Fruit fly (Drosophila melanogaster): ENCODE data around the gene mfrn.

The mfrn gene

DNA sequence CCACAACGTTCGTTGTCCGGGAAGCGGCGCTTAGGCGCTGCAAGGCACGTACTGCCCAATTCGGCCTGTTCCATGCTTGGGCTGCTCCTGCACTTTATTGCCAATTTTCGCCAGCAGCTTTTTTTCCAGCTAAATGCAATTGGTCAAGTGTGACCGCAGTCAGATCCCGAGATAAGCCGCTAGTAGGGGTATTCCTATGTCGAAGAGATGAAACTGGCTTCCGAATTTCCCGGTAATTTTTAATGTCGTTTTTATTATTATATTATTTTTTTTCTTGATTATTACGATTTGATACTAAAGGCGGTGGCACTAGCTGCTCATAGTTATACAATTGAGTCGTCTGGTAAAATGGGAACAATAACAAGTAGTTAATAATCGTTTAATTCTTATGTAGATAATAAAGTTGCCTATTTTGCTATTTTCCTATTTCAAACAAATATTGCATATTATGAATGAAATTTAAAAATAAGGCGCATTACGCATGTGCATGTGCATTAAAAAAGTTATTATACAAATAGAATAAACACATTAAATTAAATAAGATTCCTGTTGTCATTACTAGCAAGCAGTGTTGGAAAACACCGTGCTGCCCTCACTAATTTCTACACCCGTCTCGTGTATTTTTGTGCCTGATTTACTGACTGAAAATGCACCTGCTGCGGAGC, 31.3 kb downstream of the mfrn start, which contains the start of the genes CG5003 and mRpS22 (continued):
- peak in 1 of 2 experiments; percentile 57 for TF ChIP-seq Hr51 (GFP tag; optimal IDR thresholded peaks at IDR 0.05)
- no peak for TF ChIP-seq HmgD (GFP tag; optimal IDR thresholded peaks at IDR 0.05)
- peak; percentile 27; the same call in 1 of the 2 replicates for TF ChIP-seq CG13287 (GFP tag; IDR thresholded peaks at IDR 0.05; ENCODE audit: partially characterized antibody)
- TF ChIP-seq tin (GFP tag; optimal IDR thresholded peaks at IDR 0.05) = peak; percentile 73
- TF ChIP-seq CG11695 (GFP tag; IDR thresholded peaks at IDR 0.05) = no peak
- no peak for TF ChIP-seq bigmax (GFP tag; optimal IDR thresholded peaks at IDR 0.05)
- TF ChIP-seq prd (optimal IDR thresholded peaks at IDR 0.05) = no peak
- peak; percentile 51; the same call in 1 of the 3 replicates for TF ChIP-seq prd (GFP tag; IDR thresholded peaks at IDR 0.05)
- TF ChIP-seq grn (GFP tag; optimal IDR thresholded peaks at IDR 0.05) = peak; percentile 51
- no peak for TF ChIP-seq Lpt (GFP tag; optimal IDR thresholded peaks at IDR 0.05)
- TF ChIP-seq ro (GFP tag; IDR thresholded peaks at IDR 0.05) = 0 out of 2 replicates have a peak, but pooled peaks have one; percentile 7
- no peak for TF ChIP-seq org-1 (GFP tag; optimal IDR thresholded peaks at IDR 0.05)
- TF ChIP-seq Xrp1 (GFP tag; IDR thresholded peaks at IDR 0.05) = peak; percentile 45; the same call in 1 of the 2 replicates
- TF ChIP-seq az2 (GFP tag; optimal IDR thresholded peaks at IDR 0.05) = peak; percentile 58
- TF ChIP-seq fd64A (GFP tag; optimal IDR thresholded peaks at IDR 0.05) = no peak
- TF ChIP-seq schlank (tag; optimal IDR thresholded peaks at IDR 0.05) = no peak
- peak; percentile 20; the same call in 1 of the 2 replicates for TF ChIP-seq rib (GFP tag; IDR thresholded peaks at IDR 0.05)
- peak; percentile 24 for TF ChIP-seq Lhr (GFP tag; optimal IDR thresholded peaks at IDR 0.05)
- TF ChIP-seq CG9215 (GFP tag; IDR thresholded peaks at IDR 0.05) = peak; percentile 45
- TF ChIP-seq sob (GFP tag; IDR thresholded peaks at IDR 0.05) = peak; percentile 74
- TF ChIP-seq Usf (GFP tag; optimal IDR thresholded peaks at IDR 0.05) = no peak
- TF ChIP-seq CG18011 (GFP tag; optimal IDR thresholded peaks at IDR 0.05) = peak; percentile 31
- no peak for TF ChIP-seq CG7963 (GFP tag; IDR thresholded peaks at IDR 0.05; ENCODE audit: partially characterized antibody)
- TF ChIP-seq CG31224 (GFP tag; IDR thresholded peaks at IDR 0.05) = no peak; the same call in 1 of the 2 replicates
- no peak for TF ChIP-seq shn (GFP tag; optimal IDR thresholded peaks at IDR 0.05)
- no peak for TF ChIP-seq CG4707 (GFP tag; optimal IDR thresholded peaks at IDR 0.05)
- TF ChIP-seq CG11456 (GFP tag; IDR thresholded peaks at IDR 0.05) = 0 out of 3 replicates have a peak, but pooled peaks have one; percentile 32
- TF ChIP-seq CG8359 (GFP tag; optimal IDR thresholded peaks at IDR 0.05; ENCODE audit: borderline replicate concordance) = no peak
- peak; percentile 3 for TF ChIP-seq Spps (tag; optimal IDR thresholded peaks at IDR 0.05)
- peak; percentile 73 for TF ChIP-seq CG8924 (tag; optimal IDR thresholded peaks at IDR 0.05)
- no peak for TF ChIP-seq dimm (GFP tag; IDR thresholded peaks at IDR 0.05)
- no peak for TF ChIP-seq crol (GFP tag; IDR thresholded peaks at IDR 0.05)
- no peak; the same call in 2 of the 3 replicates for TF ChIP-seq CG34422 (GFP tag; IDR thresholded peaks at IDR 0.05)
- peak; percentile 43 for TF ChIP-seq Xbp1 (GFP tag; optimal IDR thresholded peaks at IDR 0.05)
- no peak for TF ChIP-seq CG1792 (GFP tag; optimal IDR thresholded peaks at IDR 0.05)
- TF ChIP-seq dpn (GFP tag; optimal IDR thresholded peaks at IDR 0.05) = peak in 1 of 2 experiments; percentile 52
- 0 out of 2 replicates have a peak, but pooled peaks have one; percentile 6 for TF ChIP-seq wdn (GFP tag; IDR thresholded peaks at IDR 0.05)
- no peak for TF ChIP-seq chn (GFP tag; optimal IDR thresholded peaks at IDR 0.05)
- no peak for TF ChIP-seq run (tag; optimal IDR thresholded peaks at IDR 0.05)
- TF ChIP-seq Neu2 (GFP tag; optimal IDR thresholded peaks at IDR 0.05; ENCODE audit: borderline replicate concordance) = no peak
- no peak for TF ChIP-seq CrebB (tag; optimal IDR thresholded peaks at IDR 0.05)
- peak; percentile 10 for TF ChIP-seq Dp (GFP tag; optimal IDR thresholded peaks at IDR 0.05)
- TF ChIP-seq CG16779 (GFP tag; IDR thresholded peaks at IDR 0.05) = no peak
- peak; percentile 29 for TF ChIP-seq HHEX (GFP tag; optimal IDR thresholded peaks at IDR 0.05)
- TF ChIP-seq ab (GFP tag; optimal IDR thresholded peaks at IDR 0.05) = no peak
- no peak for TF ChIP-seq scrt (GFP tag; optimal IDR thresholded peaks at IDR 0.05)
- no peak for TF ChIP-seq CG1529 (GFP tag; optimal IDR thresholded peaks at IDR 0.05)
- TF ChIP-seq CG9727 (GFP tag; optimal IDR thresholded peaks at IDR 0.05) = peak; percentile 74
- TF ChIP-seq CG7745 (tag; optimal IDR thresholded peaks at IDR 0.05) = no peak
- TF ChIP-seq CG11398 (GFP tag; optimal IDR thresholded peaks at IDR 0.05) = no peak

All from whole organism, embryonic.